Worm (Caenorhabditis elegans): Measurements from ENCODE around the gene F15E6.9.

DNA sequence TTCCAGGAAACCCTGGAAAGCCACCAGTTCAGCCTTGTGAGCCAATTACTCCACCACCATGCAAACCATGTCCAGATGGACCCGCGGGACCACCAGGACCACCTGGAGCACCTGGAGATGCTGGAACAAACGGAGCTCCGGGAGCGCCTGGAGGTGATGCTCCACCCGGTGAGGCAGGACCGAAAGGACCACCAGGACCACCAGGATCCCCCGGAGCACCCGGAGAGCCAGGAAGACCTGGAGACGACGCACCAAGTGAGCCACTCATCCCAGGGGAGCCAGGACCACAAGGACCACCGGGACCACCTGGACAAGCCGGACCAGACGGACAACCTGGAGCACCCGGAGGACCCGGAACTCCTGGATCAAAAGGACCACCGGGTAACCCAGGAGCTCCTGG is 34.2 kb downstream of the F15E6.9 start:
- no peak for TF ChIP-seq ceh-30 (tag; optimal IDR thresholded peaks at IDR 0.05)
- TF ChIP-seq odd-2 (tag; optimal IDR thresholded peaks at IDR 0.05): no peak
- no peak for TF ChIP-seq dmd-4 (tag; optimal IDR thresholded peaks at IDR 0.05; ENCODE audit: borderline replicate concordance)
- no peak for TF ChIP-seq pag-3 (tag; optimal IDR thresholded peaks at IDR 0.05; ENCODE audit: borderline replicate concordance)
- no peak for TF ChIP-seq ceh-9 (tag; optimal IDR thresholded peaks at IDR 0.05)
- TF ChIP-seq madf-2 (tag; optimal IDR thresholded peaks at IDR 0.05): no peak
- TF ChIP-seq pat-9 (tag; optimal IDR thresholded peaks at IDR 0.05): no peak
- no peak for TF ChIP-seq pqm-1 (tag; optimal IDR thresholded peaks at IDR 0.05)
- no peak for TF ChIP-seq F13H6.1 (tag; optimal IDR thresholded peaks at IDR 0.05)

All from whole organism, late embryonic.